Fruit fly (Drosophila melanogaster) whole organism, embryonic: ENCODE results near the gene CG9855.

Experiments used
- Antp ChIP-seq: fragments of 200-800 bp; sonication (Bioruptor generic); optimal IDR thresholded peaks from 3 replicates; lab custom pipeline; 2016; ENCODE audit warnings: missing biosample characterization, missing genetic modification characterization
- BtbVII ChIP-seq: fragments of 200-800 bp; sonication (Bioruptor generic); optimal IDR thresholded peaks from 3 replicates; lab custom pipeline; 2017; ENCODE audit warnings: missing biosample characterization, mild to moderate bottlenecking, missing genetic modification characterization
- CG10654 ChIP-seq: fragments of 200-800 bp; sonication (Bioruptor generic); optimal IDR thresholded peaks from 2 replicates; lab custom pipeline; 2016; ENCODE audit warnings: missing biosample characterization, missing genetic modification characterization
- CG11695 ChIP-seq: fragments of 200-800 bp; sonication (Bioruptor generic); IDR thresholded peaks from 3 replicates; pipeline ENCODE4 v1.3.6; 2022; ENCODE audit warnings: missing biosample characterization, missing genetic modification characterization
- CG13123 ChIP-seq: fragments of 200-800 bp; sonication (Bioruptor generic); optimal IDR thresholded peaks from 2 replicates; lab custom pipeline; 2016; ENCODE audit warnings: missing biosample characterization, missing genetic modification characterization
- CG14710 ChIP-seq: fragments of 200-800 bp; sonication (Bioruptor generic); optimal IDR thresholded peaks from 3 replicates; lab custom pipeline; 2019; ENCODE audit warnings: missing biosample characterization, mild to moderate bottlenecking, missing genetic modification characterization, moderate library complexity
- CG15514 ChIP-seq: fragments of 200-800 bp; sonication (Bioruptor generic); optimal IDR thresholded peaks from 3 replicates; lab custom pipeline; 2017; ENCODE audit warnings: missing biosample characterization, missing genetic modification characterization, mild to moderate bottlenecking, moderate library complexity, missing genetic modification reagents
- CG1792 ChIP-seq: fragments of 200-800 bp; sonication (Bioruptor generic); optimal IDR thresholded peaks from 2 replicates; lab custom pipeline; 2016; ENCODE audit warnings: missing biosample characterization, missing genetic modification characterization
- CG31224 ChIP-seq: fragments of 200-800 bp; sonication (Bioruptor generic); IDR thresholded peaks from 2 replicates; pipeline ENCODE4 v1.3.6; 2022; ENCODE audit warnings: missing biosample characterization, missing genetic modification characterization
- CG5180 ChIP-seq: fragments of 200-800 bp; sonication (Bioruptor generic); optimal IDR thresholded peaks from 3 replicates; lab custom pipeline; 2017; ENCODE audit warnings: missing biosample characterization, missing genetic modification characterization, mild to moderate bottlenecking, moderate library complexity, missing genetic modification reagents
- CG6854 ChIP-seq: fragments of 200-800 bp; sonication (Bioruptor generic); optimal IDR thresholded peaks from 3 replicates; lab custom pipeline; 2017; ENCODE audit warnings: missing biosample characterization, mild to moderate bottlenecking, missing genetic modification characterization
- CG8765 ChIP-seq: fragments of 200-800 bp; sonication (Bioruptor generic); IDR thresholded peaks from 2 replicates; pipeline ENCODE4 v1.3.6; 2022; ENCODE audit warnings: missing biosample characterization, missing genetic modification characterization
- CG9932 ChIP-seq: fragments of 200-800 bp; sonication (Bioruptor generic); IDR thresholded peaks from 2 replicates; pipeline ENCODE4 v1.3.6; 2022; ENCODE audit warnings: missing biosample characterization, missing genetic modification characterization
- Dad ChIP-seq: fragments of 200-800 bp; sonication (Bioruptor generic); optimal IDR thresholded peaks from 3 replicates; lab custom pipeline; 2016; ENCODE audit warnings: missing biosample characterization, missing genetic modification characterization
- Dek ChIP-seq: fragments of 200-800 bp; sonication (Bioruptor generic); optimal IDR thresholded peaks from 3 replicates; lab custom pipeline; 2019; ENCODE audit warnings: missing biosample characterization, mild to moderate bottlenecking, missing genetic modification characterization, moderate library complexity
- Dp ChIP-seq: fragments of 200-800 bp; sonication (Bioruptor generic); optimal IDR thresholded peaks from 2 replicates; lab custom pipeline; 2018; ENCODE audit warnings: missing biosample characterization, mild to moderate bottlenecking, missing genetic modification characterization, moderate library complexity
- E2f2 ChIP-seq: fragments of 200-800 bp; sonication (Bioruptor generic); IDR thresholded peaks from 2 replicates; pipeline ENCODE4 v1.3.6; 2022; ENCODE audit warnings: missing biosample characterization, missing genetic modification characterization
- Hmx ChIP-seq: fragments of 200-800 bp; sonication (Bioruptor generic); optimal IDR thresholded peaks from 2 replicates; lab custom pipeline; 2016; ENCODE audit warnings: missing biosample characterization, missing genetic modification characterization
- Lim3 ChIP-seq: fragments of 200-800 bp; sonication (Bioruptor generic); IDR thresholded peaks from 2 replicates; pipeline ENCODE4 v1.3.6; 2022; ENCODE audit warnings: missing biosample characterization, missing genetic modification characterization
- Max ChIP-seq: fragments of 200-800 bp; sonication (Bioruptor generic); optimal IDR thresholded peaks from 2 replicates; lab custom pipeline; 2016; ENCODE audit warnings: missing biosample characterization, mild to moderate bottlenecking, missing genetic modification characterization
- Myb ChIP-seq: fragments of 200-800 bp; sonication (Bioruptor generic); optimal IDR thresholded peaks from 2 replicates; lab custom pipeline; 2016; ENCODE audit warnings: missing biosample characterization, missing genetic modification characterization
- NFAT ChIP-seq: fragments of 200-800 bp; sonication (Bioruptor generic); IDR thresholded peaks from 2 replicates; pipeline ENCODE4 v1.3.6; 2022; ENCODE audit warnings: missing biosample characterization, missing genetic modification characterization
- PHDP ChIP-seq: fragments of 200-800 bp; sonication (Bioruptor generic); optimal IDR thresholded peaks from 3 replicates; lab custom pipeline; 2018; ENCODE audit warnings: missing biosample characterization, mild to moderate bottlenecking, missing genetic modification characterization, moderate library complexity
- Ptx1 ChIP-seq: fragments of 200-800 bp; sonication (Bioruptor generic); IDR thresholded peaks from 2 replicates; pipeline ENCODE4 v1.3.6; 2022; ENCODE audit warnings: missing biosample characterization, missing genetic modification characterization
- Sox102F ChIP-seq: fragments of 200-800 bp; sonication (Bioruptor generic); optimal IDR thresholded peaks from 2 replicates; lab custom pipeline; 2018; ENCODE audit warnings: missing biosample characterization, mild to moderate bottlenecking, missing genetic modification characterization, moderate library complexity
- Sry-δ ChIP-seq: fragments of 200-800 bp; sonication (Bioruptor generic); optimal IDR thresholded peaks from 2 replicates; lab custom pipeline; 2016; ENCODE audit warnings: missing biosample characterization, missing genetic modification characterization
- Stat92E ChIP-seq, 3 experiments: fragments of >200 bp in 2 of 3; fragments of 200-800 bp in 1 of 3; sonication (Bioruptor generic) in 1 of 3; optimal IDR thresholded peaks; 2 replicates each; lab custom pipeline; 2017 to 2019; ENCODE audit warnings: missing biosample characterization in 3 of 3, missing genetic modification characterization in 3 of 3, mild to moderate bottlenecking in 1 of 3, moderate library complexity in 1 of 3
- Vsx1 ChIP-seq: fragments of 200-800 bp; sonication (Bioruptor generic); optimal IDR thresholded peaks from 2 replicates; lab custom pipeline; 2017; ENCODE audit warnings: missing biosample characterization, mild to moderate bottlenecking, missing genetic modification characterization, missing genetic modification reagents
- ab ChIP-seq: fragments of 200-800 bp; sonication (Bioruptor generic); optimal IDR thresholded peaks from 2 replicates; lab custom pipeline; 2016; ENCODE audit warnings: missing biosample characterization, missing genetic modification characterization
- ac ChIP-seq: fragments of 200-800 bp; sonication (Bioruptor generic); optimal IDR thresholded peaks from 3 replicates; lab custom pipeline; 2017; ENCODE audit warnings: missing biosample characterization, mild to moderate bottlenecking, missing genetic modification characterization
- bowl ChIP-seq: fragments of 200-800 bp; sonication (Bioruptor generic); IDR thresholded peaks from 2 replicates; pipeline ENCODE4 v1.3.6; 2022; ENCODE audit warnings: missing biosample characterization, missing genetic modification characterization
- chinmo ChIP-seq: fragments of 200-800 bp; sonication (Bioruptor generic); IDR thresholded peaks from 4 replicates; pipeline ENCODE4 v1.3.6; 2022; ENCODE audit warnings: missing biosample characterization, missing genetic modification characterization; ENCODE audit not compliant: partially characterized antibody
- disco-r ChIP-seq: fragments of 200-800 bp; sonication (Bioruptor generic); optimal IDR thresholded peaks from 2 replicates; lab custom pipeline; 2016; ENCODE audit warnings: missing biosample characterization, missing genetic modification characterization
- esg ChIP-seq: fragments of 200-800 bp; sonication (Bioruptor generic); conservative IDR thresholded peaks from 2 replicates; pipeline ENCODE4 v1.3.6; 2022; ENCODE audit warnings: missing biosample characterization, missing genetic modification characterization
- fd64A ChIP-seq: fragments of 200-800 bp; sonication (Bioruptor generic); optimal IDR thresholded peaks from 3 replicates; lab custom pipeline; 2018; ENCODE audit warnings: missing biosample characterization, mild to moderate bottlenecking, missing genetic modification characterization
- fu2 ChIP-seq: fragments of 200-800 bp; sonication (Bioruptor generic); optimal IDR thresholded peaks from 2 replicates; lab custom pipeline; 2016; ENCODE audit warnings: missing biosample characterization, missing genetic modification characterization
- hth ChIP-seq: fragments of >200 bp; optimal IDR thresholded peaks from 2 replicates; lab custom pipeline; 2017; ENCODE audit warnings: inconsistent platforms
- ind ChIP-seq: fragments of 200-800 bp; sonication (Bioruptor generic); optimal IDR thresholded peaks from 3 replicates; lab custom pipeline; 2016; ENCODE audit warnings: missing biosample characterization, missing genetic modification characterization
- inv ChIP-seq: fragments of 200-800 bp; sonication (Bioruptor generic); IDR thresholded peaks from 2 replicates; pipeline ENCODE4 v1.3.6; 2022; ENCODE audit warnings: missing biosample characterization, missing genetic modification characterization; ENCODE audit not compliant: partially characterized antibody
- maf-S ChIP-seq: fragments of 200-800 bp; sonication (Bioruptor generic); optimal IDR thresholded peaks from 2 replicates; lab custom pipeline; 2016; ENCODE audit warnings: missing biosample characterization, missing genetic modification characterization
- oc ChIP-seq: fragments of 200-800 bp; sonication (Bioruptor generic); optimal IDR thresholded peaks from 2 replicates; lab custom pipeline; 2018; ENCODE audit warnings: missing biosample characterization, mild to moderate bottlenecking, missing genetic modification characterization, moderate library complexity
- odd ChIP-seq: fragments of 200-800 bp; sonication (Bioruptor generic); optimal IDR thresholded peaks from 2 replicates; lab custom pipeline; 2017; ENCODE audit warnings: missing biosample characterization, mild to moderate bottlenecking, missing genetic modification characterization
- p53 ChIP-seq: fragments of 200-800 bp; sonication (Bioruptor generic); optimal IDR thresholded peaks from 2 replicates; lab custom pipeline; 2016; ENCODE audit warnings: missing biosample characterization, missing genetic modification characterization
- pum ChIP-seq: fragments of 200-800 bp; sonication (Bioruptor generic); optimal IDR thresholded peaks from 2 replicates; lab custom pipeline; 2016; ENCODE audit warnings: missing biosample characterization, missing genetic modification characterization
- ranshi ChIP-seq: fragments of 200-800 bp; sonication (Bioruptor generic); IDR thresholded peaks from 2 replicates; pipeline ENCODE4 v1.3.6; 2022; ENCODE audit warnings: missing biosample characterization, missing genetic modification characterization
- rib ChIP-seq: fragments of 200-800 bp; sonication (Bioruptor generic); IDR thresholded peaks from 2 replicates; pipeline ENCODE4 v1.3.6; 2022; ENCODE audit warnings: missing biosample characterization, missing genetic modification characterization
- row ChIP-seq: fragments of 200-800 bp; sonication (Bioruptor generic); IDR thresholded peaks from 3 replicates; pipeline ENCODE4 v1.3.6; 2022; ENCODE audit warnings: missing biosample characterization, missing genetic modification characterization
- sc ChIP-seq, 3 experiments: fragments of >200 bp in 2 of 3; fragments of 200-800 bp in 1 of 3; sonication (Bioruptor generic) in 1 of 3; optimal IDR thresholded peaks; 2 replicates in 2 of 3; 3 replicates in 1 of 3; lab custom pipeline; 2017; ENCODE audit warnings: mild to moderate bottlenecking in 1 of 3, missing biosample characterization in 1 of 3, missing genetic modification characterization in 1 of 3, missing genetic modification reagents in 1 of 3
- slbo ChIP-seq: fragments of 200-800 bp; sonication (Bioruptor generic); IDR thresholded peaks from 2 replicates; pipeline ENCODE4 v1.3.6; 2022; ENCODE audit warnings: missing biosample characterization, missing genetic modification characterization
- sqz ChIP-seq: fragments of 200-800 bp; sonication (Bioruptor generic); optimal IDR thresholded peaks from 3 replicates; lab custom pipeline; 2018; ENCODE audit warnings: missing biosample characterization, mild to moderate bottlenecking, missing genetic modification characterization
- tna ChIP-seq: fragments of 200-800 bp; sonication (Bioruptor generic); IDR thresholded peaks from 2 replicates; pipeline ENCODE4 v1.3.6; 2022; ENCODE audit warnings: missing biosample characterization, missing genetic modification characterization; ENCODE audit not compliant: partially characterized antibody
- yki ChIP-seq: fragments of >200 bp; optimal IDR thresholded peaks from 3 replicates; lab custom pipeline; 2018

CG9855 gene

DNA sequence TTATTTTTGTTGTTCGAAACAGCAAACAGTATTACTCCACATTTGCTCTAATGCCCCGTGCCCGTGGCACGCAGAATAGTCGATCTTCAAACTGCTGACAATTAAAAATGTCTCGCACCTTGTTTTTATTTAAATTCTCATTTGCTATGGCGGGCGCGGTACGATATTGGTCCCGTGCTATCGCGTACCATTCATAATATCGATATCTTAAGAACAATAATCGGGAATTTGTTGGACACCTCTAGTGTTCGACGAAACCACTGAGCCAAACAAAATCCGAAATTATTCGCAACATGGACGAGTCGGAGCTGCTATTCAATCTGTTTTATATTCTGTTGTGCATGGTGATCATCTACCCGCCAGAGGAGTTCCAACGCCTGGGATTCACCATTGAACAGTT, 7.5 kb downstream of the CG9855 start, which contains the start of gene CG14646 (continued):
- TF ChIP-seq Dek (tag; lab: Kevin White, UChicago): no peak
- TF ChIP-seq Antp: no peak
- no peak for TF ChIP-seq pum
- TF ChIP-seq maf-S (GFP tag; lab: Kevin White, UChicago): no peak
- no peak for TF ChIP-seq Stat92E (GFP tag; optimal IDR thresholded peaks at IDR 0.05; lab: Kevin White, UChicago)
- TF ChIP-seq Sry-δ (GFP tag; lab: Kevin White, UChicago): peak; percentile 86
- no peak for TF ChIP-seq BtbVII
- TF ChIP-seq E2f2 (GFP tag; lab: Robert Waterston, UW): peak; percentile 96
- no peak for TF ChIP-seq CG13123 (GFP tag; lab: Kevin White, UChicago)
- no peak for TF ChIP-seq sc (optimal IDR thresholded peaks at IDR 0.05; lab: Kevin White, UChicago)
- no peak for TF ChIP-seq sc (GFP tag; optimal IDR thresholded peaks at IDR 0.05; lab: Kevin White, UChicago)
- TF ChIP-seq rib: no peak
- TF ChIP-seq Max (GFP tag; lab: Kevin White, UChicago): no peak
- TF ChIP-seq Dp: peak; percentile 93
- no peak for TF ChIP-seq CG31224
- no peak for TF ChIP-seq yki (lab: Kevin White, UChicago)
- TF ChIP-seq CG11695 (GFP tag; lab: Robert Waterston, UW): peak; percentile 80
- TF ChIP-seq Lim3 (GFP tag; lab: Robert Waterston, UW): no peak
- TF ChIP-seq bowl (GFP tag; lab: Robert Waterston, UW): no peak
- no peak for TF ChIP-seq hth (lab: Kevin White, UChicago)
- no peak for TF ChIP-seq CG10654 (GFP tag; lab: Kevin White, UChicago)
- no peak for TF ChIP-seq Vsx1 (GFP tag; lab: Kevin White, UChicago)
- TF ChIP-seq oc: no peak
- peak; percentile 15 for TF ChIP-seq Myb (GFP tag; lab: Kevin White, UChicago)
- no peak for TF ChIP-seq disco-r
- 0 out of 4 replicates have a peak, but pooled peaks have one; percentile 65 for TF ChIP-seq chinmo
- TF ChIP-seq CG14710 (tag; lab: Kevin White, UChicago): no peak
- peak; percentile 65 for TF ChIP-seq inv
- no peak for TF ChIP-seq ind (GFP tag; lab: Kevin White, UChicago)
- TF ChIP-seq ac (GFP tag; lab: Kevin White, UChicago): no peak
- TF ChIP-seq esg: no peak
- no peak for TF ChIP-seq ab (GFP tag; lab: Kevin White, UChicago)
- TF ChIP-seq sqz: no peak
- TF ChIP-seq slbo (GFP tag; lab: Robert Waterston, UW): no peak
- no peak for TF ChIP-seq CG6854 (GFP tag; lab: Kevin White, UChicago)
- TF ChIP-seq CG8765: no peak
- no peak for TF ChIP-seq Ptx1 (GFP tag; lab: Robert Waterston, UW)
- peak; percentile 79 for TF ChIP-seq CG5180
- no peak for TF ChIP-seq Dad
- TF ChIP-seq fd64A (GFP tag; lab: Kevin White, UChicago): no peak
- TF ChIP-seq ranshi (GFP tag; lab: Robert Waterston, UW): no peak
- TF ChIP-seq tna (GFP tag; lab: Robert Waterston, UW): peak; percentile 56; the same call in 1 of the 2 replicates
- TF ChIP-seq PHDP (tag; lab: Kevin White, UChicago): no peak
- no peak for TF ChIP-seq odd (GFP tag; lab: Kevin White, UChicago)
- TF ChIP-seq Sox102F (GFP tag; lab: Kevin White, UChicago): no peak
- TF ChIP-seq p53 (GFP tag; lab: Kevin White, UChicago): no peak
- no peak for TF ChIP-seq row (GFP tag; lab: Robert Waterston, UW)
- TF ChIP-seq Hmx (GFP tag; lab: Kevin White, UChicago): no peak
- TF ChIP-seq CG1792 (GFP tag; lab: Kevin White, UChicago): no peak
- TF ChIP-seq CG9932 (GFP tag; lab: Robert Waterston, UW): no peak
- TF ChIP-seq fu2 (GFP tag; lab: Kevin White, UChicago): no peak
- TF ChIP-seq NFAT (GFP tag; lab: Robert Waterston, UW): no peak
- peak; percentile 30 for TF ChIP-seq CG15514
